Worm (Caenorhabditis elegans) whole organism, L4/young adult: Measurements from ENCODE around the gene H04D03.2.

Experiments used
- W03F9.2 ChIP-seq: fragments of 150-350 bp; optimal IDR thresholded peaks from 2 replicates; lab custom pipeline; 2014; ENCODE audit warnings: missing biosample characterization, missing genetic modification characterization
- dao-5 ChIP-seq: sonication (generic microtip); optimal IDR thresholded peaks from 2 replicates; lab custom pipeline; 2016; ENCODE audit warnings: missing genotype, missing genetic modification characterization, moderate library complexity, missing compliant biosample characterization
- him-1 ChIP-seq: sonication (generic microtip); optimal IDR thresholded peaks from 2 replicates; lab custom pipeline; 2016; ENCODE audit warnings: missing genotype, missing genetic modification reagents, missing genetic modification characterization, missing compliant biosample characterization

The H04D03.2 gene

DNA sequence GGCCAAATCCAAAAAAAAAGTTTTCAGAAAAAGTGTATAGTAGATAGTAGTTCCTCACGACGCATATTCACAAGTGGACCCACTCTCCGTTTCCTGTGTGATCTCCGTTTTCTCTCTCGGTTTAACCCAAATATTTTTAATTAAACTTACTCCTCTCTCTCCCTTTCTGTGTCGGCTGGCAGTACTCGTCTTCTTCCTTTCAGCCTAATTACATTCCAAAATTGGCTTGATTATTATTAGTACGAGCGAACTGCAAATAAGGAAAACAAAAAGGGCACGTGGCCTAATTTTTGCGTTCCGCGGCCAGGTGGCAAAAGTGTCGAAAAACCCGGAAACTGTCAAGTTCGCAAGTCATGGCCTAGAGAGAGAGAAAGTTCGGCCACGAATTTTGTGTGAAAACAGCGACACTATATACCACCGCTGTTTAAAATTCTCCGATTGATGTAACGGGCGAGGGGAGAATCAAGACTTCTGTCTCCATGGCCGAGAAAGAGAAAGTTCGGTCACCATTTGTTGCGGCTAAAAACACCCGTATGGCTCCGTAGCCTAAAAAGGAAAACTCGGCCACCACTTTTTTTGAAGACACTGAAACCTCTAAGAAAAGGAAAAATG lies 45.2 kb downstream of the H04D03.2 start:
- TF ChIP-seq W03F9.2 (no peak), him-1 (tag; lab: Kevin White, UChicago) (no peak), dao-5 (no peak)

DNA sequence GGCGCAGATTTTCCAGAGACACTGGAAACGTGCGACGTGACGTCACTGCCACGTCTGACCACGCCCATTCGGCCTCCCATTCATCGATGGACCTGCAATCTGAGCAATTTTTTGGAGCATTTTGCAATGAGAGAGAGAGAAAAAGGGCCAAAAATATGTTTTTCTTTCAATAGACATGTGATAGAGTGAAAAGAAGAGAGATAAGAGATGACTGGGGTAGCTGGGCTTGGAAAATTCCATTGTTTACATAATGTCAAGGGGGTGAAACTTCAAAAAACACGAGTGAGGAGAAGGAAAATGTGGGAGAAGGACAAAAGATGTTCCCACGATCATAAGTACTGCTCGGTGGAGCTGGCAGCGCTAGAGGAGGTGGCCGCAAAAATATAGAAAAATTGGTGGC lies 46.2 kb downstream of the H04D03.2 start, which contains the start of gene M03C11.1:
Gene M03C11.1, minus strand, starts transcription at position 101 of the 400 bp plus-strand sequence.
- TF ChIP-seq him-1 (tag; lab: Kevin White, UChicago) (no peak), dao-5 (no peak), W03F9.2 (no peak)

DNA sequence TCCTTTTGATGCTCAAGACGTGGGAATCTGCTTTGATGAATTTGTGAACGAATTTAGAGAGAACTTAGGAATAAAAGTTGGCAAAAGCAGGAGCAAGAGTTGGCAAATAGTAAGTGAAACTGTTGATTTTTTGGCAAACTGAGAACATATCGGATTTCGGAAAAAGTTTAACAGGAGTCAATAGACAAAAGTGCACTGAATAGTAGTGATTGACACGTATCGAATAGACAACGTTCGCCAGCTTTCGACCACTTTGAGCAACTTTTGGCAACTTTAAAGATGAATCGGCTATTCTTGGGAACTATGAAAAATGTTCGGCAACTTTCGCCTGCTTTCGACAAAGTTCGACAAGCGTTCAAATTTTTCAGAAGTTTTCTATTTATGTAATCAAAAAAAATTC lies 50.6 kb downstream of the H04D03.2 start, which contains the start of gene M03C11.9:
Gene M03C11.9, minus strand, starts transcription at position 101 of the 400 bp plus-strand sequence.
- TF ChIP-seq W03F9.2 (no peak), dao-5 (no peak), him-1 (tag; lab: Kevin White, UChicago) (no peak)

DNA sequence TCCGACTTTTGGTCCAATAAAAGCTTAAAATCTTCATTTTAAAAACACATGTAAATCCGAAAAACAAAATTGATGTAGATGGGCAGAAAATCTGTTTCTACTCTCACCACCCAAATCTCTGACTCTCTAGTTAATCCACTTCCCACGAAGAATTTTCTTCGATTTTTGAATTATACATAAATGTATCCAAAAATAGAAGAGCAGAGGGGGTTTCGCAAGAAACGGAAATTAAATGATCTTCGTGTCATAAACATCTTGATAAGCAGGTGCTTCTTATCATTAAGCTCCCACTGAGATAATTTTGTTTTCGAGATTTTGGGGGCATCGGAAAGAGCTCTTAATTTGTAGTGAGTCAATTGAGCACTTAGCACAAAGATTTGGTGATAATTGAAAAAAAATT lies 52.6 kb downstream of the H04D03.2 start:
- no peak for TF ChIP-seq him-1 (tag; lab: Kevin White, UChicago)
- TF ChIP-seq W03F9.2: no peak
- TF ChIP-seq dao-5: no peak
